Fruit fly (Drosophila melanogaster) S2 (cell line): Measurements from ENCODE around the gene Srg3.
A peak's percentile ranks its signal among the peaks of the same experiment; 100 is the strongest.

Experiments
- CG8478 ChIP-seq: fragments of >200 bp; optimal IDR thresholded peaks from 2 replicates; lab custom pipeline; 2018
- CTCF ChIP-seq, 2 experiments: fragments of >200 bp; optimal IDR thresholded peaks; 2 replicates each; lab custom pipeline; 2018

Srg3 gene

DNA sequence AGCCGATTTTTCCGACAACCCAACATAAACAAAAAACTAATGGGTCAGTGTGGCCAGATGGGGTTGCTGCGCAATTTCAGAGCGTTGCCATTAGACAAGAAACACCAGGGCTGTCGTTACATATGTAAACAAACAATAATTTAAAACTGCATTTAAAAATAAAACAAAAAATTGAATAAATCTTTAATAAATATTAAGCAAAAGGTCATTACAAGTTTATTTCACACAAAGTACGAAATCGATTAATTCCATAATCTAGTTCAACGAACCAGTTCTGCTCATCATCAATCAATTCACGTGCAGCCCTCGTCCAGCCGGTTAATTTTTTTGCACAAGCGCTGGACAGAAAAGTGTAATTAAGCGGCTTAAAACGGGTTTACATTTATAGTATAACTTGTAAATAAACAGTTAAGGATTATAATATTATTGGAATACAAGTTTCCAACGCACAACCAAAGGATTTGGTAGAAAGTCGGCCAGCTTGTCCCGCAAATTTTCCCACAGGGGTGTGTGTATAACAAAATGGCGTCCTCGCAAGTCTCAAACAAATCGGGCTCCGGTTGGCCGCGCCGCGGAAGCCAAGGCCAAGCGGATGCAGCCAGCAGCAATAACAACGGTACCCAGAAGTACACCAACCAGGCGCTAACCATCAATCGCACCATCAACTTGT is 32.1 kb upstream of the Srg3 start, which contains the start of the genes CG4022 and Cpsf5:
CG4022 (minus strand) TSS at position 79 of the 670 bp plus-strand sequence.
Cpsf5 (plus strand) TSS at position 285 of the 670 bp plus-strand sequence.
- TF ChIP-seq CTCF (optimal IDR thresholded peaks at IDR 0.05; lab: Kevin White, UChicago) (no peak), CG8478 (no peak)

DNA sequence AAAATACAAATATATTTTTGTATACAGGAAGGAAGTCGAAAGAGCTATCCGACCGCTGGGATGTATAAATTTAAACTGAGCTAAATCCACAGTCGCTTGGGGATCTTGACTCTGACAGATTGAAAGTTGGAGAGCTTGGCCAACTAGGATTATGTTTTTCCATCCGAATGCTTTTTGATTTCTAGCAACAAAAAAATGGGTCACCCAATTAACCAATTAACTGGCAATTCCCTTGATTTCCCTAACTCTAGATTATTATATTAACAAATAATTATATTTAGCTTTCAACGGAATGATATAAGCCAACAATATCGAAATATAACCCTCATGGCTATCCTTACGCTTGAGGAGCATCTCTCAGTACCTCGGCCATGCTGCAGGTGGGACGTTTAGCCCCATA is 25.7 kb upstream of the Srg3 start, which contains the start of gene CG3982:
CG3982 (minus strand) TSS at position 101 of the 400 bp plus-strand sequence.
- TF ChIP-seq CTCF (optimal IDR thresholded peaks at IDR 0.05; lab: Kevin White, UChicago) (no peak), CG8478 (no peak)

dm6 chr3L:9419328-9419727 is 23.7 kb upstream of the Srg3 start:
- no peak for TF ChIP-seq CG8478
- TF ChIP-seq CTCF (optimal IDR thresholded peaks at IDR 0.05; lab: Kevin White, UChicago): no peak

DNA sequence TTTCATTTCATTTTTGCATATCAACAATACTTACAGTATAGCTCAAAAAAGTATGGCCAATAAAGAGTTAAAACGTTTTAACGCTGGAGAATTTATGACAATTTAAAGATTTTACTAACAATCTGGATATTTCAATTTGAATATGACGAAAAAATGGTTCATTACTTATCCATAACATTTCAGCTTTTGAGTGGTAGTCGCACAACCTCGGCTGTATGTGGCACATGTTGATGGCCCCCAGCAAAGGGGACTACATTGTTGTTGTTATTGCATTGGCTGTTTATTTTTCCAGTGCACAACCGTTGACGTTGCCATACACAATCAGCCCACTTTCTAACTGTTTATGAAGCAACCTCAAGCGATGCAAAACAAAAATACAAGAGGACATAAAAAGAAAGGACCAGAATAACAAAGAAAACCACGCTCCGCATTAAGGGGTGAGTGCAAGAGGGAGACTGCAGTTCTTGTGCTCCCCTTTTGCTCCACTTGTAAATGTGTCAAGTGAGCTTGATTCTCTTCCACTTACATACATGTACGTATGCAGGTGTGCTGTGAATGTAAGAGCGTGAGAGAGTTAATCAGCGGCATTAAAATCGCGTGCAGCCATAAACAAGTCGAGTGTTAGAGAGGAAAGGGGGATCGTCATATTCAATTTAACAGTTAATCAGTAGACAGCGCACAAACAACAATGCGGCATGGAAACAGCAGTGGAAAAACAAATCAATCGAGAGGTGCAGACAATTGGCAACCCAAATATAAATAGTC is 22.8 kb upstream of the Srg3 start:
- no peak for TF ChIP-seq CG8478
- no peak for TF ChIP-seq CTCF (optimal IDR thresholded peaks at IDR 0.05; lab: Kevin White, UChicago)

DNA sequence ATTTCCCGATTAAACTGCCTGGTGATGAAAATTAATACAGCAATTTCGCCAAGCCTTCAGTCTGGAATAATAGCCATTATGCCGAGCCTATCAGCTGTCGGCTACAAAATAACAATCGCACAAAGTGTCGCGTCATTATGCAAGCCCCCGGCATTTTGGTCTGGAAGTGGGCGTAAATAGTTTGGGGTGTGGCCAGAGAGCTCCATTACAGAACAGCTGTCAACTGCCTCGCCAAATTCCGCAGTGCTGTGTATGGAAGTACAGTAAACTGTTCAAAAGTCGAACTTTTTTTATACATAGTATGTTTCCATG is 22.3 kb upstream of the Srg3 start:
- TF ChIP-seq CTCF (optimal IDR thresholded peaks at IDR 0.05; lab: Kevin White, UChicago) (no peak), CG8478 (no peak)

- TF ChIP-seq CG8478 (no peak), CTCF (optimal IDR thresholded peaks at IDR 0.05; lab: Kevin White, UChicago) (no peak)
Observed at dm6 chr3L:9421621-9422020, 21.4 kb upstream of the Srg3 start.

DNA sequence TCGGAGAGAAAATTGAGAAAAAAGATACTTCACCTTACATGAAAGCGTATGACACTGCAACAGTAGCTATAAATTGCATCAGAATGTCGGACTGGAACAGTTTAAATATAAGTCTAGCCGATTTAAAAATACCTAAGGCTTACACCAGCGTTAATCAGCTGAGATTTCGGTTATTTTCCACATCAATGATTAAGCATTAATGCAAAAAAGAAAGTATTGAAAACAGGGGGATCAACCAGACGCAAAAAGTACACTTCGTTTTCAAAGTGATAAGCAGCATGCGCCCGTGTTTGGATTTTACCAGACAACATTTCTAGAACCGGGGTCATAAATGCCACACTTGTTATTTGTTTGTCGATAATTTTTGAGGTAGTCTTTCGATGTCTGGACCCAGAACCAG is 20.9 kb upstream of the Srg3 start:
- TF ChIP-seq CG8478: no peak
- no peak for TF ChIP-seq CTCF (optimal IDR thresholded peaks at IDR 0.05; lab: Kevin White, UChicago)

DNA sequence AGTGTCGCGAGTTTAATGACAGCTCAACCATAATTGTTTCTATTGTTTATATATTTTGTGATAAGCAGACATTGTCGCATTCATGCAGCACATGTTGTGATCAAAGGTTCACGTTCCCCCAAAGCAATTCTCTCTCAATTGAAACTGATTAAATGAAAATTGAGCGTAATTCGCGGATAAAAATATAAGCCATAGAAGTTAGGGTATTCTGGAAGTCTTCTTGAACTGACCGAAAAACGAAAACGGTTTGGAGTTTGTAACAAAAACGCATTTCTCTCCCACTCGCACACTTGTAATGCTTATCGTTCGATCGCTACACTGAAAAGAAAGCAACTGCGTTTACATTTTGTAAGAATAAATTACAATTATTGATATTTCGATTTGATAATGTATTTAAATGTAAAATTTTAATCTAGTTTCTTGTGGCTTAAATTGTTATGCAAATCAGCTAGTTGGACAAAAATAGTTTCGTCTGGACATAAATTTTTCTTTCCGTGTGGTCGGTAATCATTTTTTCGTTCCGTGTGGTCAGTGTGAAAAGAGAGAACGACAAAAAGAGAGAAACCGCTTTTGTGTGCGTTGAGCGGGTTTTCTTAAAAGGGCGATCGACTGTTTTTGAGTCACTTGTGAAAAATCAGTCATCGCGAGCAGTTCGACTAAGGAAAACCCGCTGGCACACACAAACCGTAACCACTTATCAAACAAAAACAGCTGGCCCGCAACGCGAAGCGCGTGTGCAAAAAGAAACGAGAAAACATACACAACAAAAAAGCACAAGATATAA is 20.2 kb upstream of the Srg3 start, which contains the start of gene aay:
aay (plus strand) TSS at position 618 of the 784 bp plus-strand sequence.
- no peak for TF ChIP-seq CTCF (optimal IDR thresholded peaks at IDR 0.05; lab: Kevin White, UChicago)
- no peak for TF ChIP-seq CG8478

DNA sequence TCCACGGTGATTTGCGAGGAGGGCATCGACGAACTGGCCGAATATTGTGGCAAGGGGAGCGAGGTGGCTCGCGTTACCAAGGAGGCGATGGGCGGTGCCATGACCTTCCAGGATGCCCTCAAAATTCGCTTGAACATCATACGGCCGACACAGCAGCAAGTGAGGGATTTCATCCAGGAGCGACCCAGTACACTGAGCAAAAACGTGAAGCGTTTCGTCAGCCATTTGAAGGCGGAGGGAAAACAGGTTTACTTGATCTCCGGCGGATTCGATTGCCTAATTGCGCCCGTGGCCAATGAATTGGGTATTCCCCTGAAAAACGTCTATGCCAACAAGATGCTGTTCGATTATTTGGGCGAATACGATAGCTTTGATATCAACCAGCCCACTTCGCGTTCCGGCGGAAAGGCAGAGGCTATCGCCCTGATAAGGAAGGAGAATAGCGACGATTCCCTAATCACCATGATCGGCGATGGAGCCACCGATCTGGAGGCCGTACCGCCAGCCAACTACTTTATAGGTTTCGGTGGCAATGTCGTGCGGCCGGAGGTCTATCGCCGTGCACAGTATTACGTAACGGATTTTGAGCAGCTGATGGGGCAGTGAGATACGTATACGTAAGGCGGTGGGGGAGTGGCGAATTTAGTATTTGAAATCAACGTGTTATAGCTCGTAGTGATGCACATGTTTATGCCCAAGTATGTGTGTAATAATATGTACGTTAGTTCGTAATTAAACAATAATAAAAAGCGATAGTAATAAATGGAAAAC is 19.1 kb upstream of the Srg3 start:
- TF ChIP-seq CTCF (optimal IDR thresholded peaks at IDR 0.05; lab: Kevin White, UChicago): no peak
- no peak for TF ChIP-seq CG8478

- TF ChIP-seq CG8478 (no peak), CTCF (optimal IDR thresholded peaks at IDR 0.05; lab: Kevin White, UChicago) (no peak)
Observed at dm6 chr3L:9424528-9424911, 18.5 kb upstream of the Srg3 start.

DNA sequence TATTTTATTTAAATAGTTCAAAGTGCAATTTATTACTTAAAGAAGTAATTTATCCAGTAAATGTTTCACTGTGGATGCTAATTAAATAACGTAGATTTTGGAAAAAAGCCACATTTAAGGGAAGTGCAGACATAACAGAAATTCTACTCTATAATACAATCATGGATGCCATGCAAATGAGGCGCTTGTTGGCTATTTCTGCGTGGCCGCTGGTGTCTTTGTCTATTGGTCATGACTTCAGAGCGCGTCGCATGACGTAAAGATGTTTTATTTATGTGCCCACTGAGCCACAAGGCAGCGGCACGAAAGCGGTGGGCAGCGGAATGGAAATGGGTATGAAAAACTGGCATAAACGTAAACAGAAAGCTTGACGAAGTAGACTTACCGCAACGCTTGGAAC is 17.2 kb upstream of the Srg3 start:
- TF ChIP-seq CG8478: no peak
- no peak for TF ChIP-seq CTCF (optimal IDR thresholded peaks at IDR 0.05; lab: Kevin White, UChicago)

DNA sequence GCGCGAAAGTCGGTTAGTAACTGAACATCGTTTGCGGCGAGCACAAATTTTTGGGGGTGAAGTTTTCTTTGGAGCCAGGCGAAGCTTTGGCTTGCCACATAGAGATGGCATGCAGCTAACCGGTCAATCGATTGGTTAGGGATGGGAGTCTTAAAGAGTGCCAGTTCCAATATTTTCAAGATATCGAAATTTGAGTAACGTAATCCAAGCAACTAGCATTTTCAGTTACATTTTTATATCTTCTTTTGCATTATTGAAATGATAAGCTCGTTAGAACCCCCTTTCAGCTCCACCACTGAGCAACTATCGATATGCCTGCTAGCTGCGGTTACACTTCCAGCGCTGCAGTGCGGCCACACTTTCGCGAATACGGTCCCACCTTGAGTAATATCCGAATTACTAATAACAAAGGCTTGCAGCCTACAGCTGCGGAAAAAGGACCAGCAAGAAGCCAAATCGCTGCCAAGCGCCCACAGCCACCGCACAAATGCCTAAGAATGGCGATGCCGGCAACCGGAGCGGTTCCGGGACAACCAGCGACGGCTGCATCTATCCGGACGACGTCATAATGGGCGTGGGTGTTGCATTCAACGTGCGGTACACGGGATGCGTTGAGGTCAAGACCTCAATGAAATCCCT is 16.3 kb upstream of the Srg3 start, which contains the start of the genes Atat and Shc:
Atat (minus strand) TSS at position 103 of the 639 bp plus-strand sequence.
Shc (plus strand) TSS at position 355 of the 639 bp plus-strand sequence.
- no peak for TF ChIP-seq CG8478
- TF ChIP-seq CTCF (optimal IDR thresholded peaks at IDR 0.05; lab: Kevin White, UChicago): peak; percentile 11 to 53

DNA sequence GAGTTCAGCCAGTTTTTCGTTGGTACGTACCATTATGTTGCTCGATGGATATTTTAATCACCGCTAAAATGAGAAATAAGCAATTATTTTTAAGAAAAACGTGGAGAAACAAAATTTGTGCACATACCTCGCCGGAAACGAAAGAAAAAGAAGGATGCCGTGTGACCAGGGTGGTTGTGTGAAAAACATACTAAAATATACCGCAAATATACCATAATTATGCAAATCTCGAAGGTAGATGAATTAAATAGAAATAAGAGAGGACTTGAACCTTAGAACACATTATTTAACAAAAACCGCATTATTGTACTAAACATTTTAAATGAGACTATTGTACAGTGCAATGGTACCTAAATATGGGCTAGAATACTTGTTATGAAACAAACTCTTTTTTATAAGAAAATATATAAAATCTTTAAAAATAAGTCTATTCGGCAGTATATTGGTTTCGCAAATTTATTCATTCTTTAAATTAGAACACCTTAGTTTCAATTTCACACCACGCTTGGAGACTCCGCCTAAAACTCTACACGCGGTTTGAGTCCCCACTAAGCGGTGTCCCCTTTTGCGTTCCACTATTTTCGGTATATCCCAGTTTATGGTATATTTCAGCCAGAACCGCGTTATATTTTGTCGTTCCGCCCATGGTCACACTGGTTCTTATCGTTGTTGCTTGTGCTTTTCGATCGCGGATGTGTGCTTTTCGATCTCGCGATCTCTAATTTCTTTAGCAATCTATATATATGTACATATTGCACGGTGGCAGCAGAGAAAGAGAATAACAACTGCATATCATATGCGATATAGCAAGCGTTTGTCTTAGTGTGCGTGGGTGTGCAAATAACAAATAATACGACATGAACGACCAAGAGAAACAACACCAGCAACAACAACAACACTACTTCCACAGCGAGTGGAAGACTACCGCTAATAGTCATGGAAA is 13.1 kb upstream of the Srg3 start, which contains the start of the genes RpS17 and MTF-1:
RpS17 (minus strand) TSS at position 157 of the 943 bp plus-strand sequence.
MTF-1 (plus strand) TSS at position 648 of the 943 bp plus-strand sequence.
- TF ChIP-seq CTCF (optimal IDR thresholded peaks at IDR 0.05; lab: Kevin White, UChicago) (peak; percentile 42 to 64), CG8478 (no peak)
